Fruit fly (Drosophila melanogaster) whole organism, wandering third instar larva: Measurements from ENCODE around the gene dgt6.

ENCODE experiments used
- N ChIP-seq: fragments of >200 bp; optimal IDR thresholded peaks from 2 replicates; lab custom pipeline; 2018; ENCODE audit warnings: missing biosample characterization, missing external identifiers, missing genetic modification characterization
- br ChIP-seq: fragments of 200-800 bp; sonication (Bioruptor generic); optimal IDR thresholded peaks from 2 replicates; lab custom pipeline; 2016; ENCODE audit warnings: missing biosample characterization, missing genetic modification characterization

DNA sequence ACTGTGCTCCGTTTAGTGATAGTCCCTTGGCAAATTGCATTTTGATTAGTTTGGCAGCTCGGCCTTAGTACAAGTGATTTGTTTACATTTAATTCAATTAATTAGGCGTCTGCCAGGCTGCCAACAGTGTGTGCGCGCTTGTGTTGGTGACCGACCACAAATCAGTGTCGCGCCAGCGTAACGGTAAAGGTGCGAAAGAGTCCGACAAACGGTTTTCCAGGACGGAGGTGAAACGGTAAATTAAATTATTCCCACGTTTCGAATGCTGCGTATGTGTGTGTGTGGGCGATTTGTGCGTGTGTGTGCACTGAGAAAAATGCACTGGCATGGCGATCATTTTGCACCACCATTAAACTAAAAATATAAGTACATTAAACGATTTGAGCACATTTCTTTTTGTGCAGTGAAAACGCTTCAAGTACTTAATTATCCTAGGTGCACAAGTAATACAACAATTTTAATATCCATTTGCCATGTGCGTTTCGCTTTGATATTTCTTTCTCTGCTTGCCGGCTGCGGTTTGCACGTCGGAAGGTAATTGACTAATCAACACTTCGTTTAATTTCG lies 8.3 kb upstream of the dgt6 start:
- TF ChIP-seq N, result no peak
- TF ChIP-seq br (GFP tag; lab: Kevin White, UChicago), result no peak
